Fruit fly (Drosophila melanogaster) whole organism, embryonic: ENCODE data around the gene ZnT77C.

Experiments used
- Bgb ChIP-seq: fragments of 200-800 bp; sonication (Bioruptor generic); IDR thresholded peaks from 2 replicates; pipeline ENCODE4 v1.3.6; 2022; ENCODE audit warnings: missing biosample characterization, missing genetic modification characterization; ENCODE audit not compliant: partially characterized antibody
- CG1024 ChIP-seq: fragments of 200-800 bp; sonication (Bioruptor generic); IDR thresholded peaks from 2 replicates; pipeline ENCODE4 v1.3.6; 2022; ENCODE audit warnings: missing biosample characterization, missing genetic modification characterization
- CG10321 ChIP-seq: fragments of 200-800 bp; sonication (Bioruptor generic); IDR thresholded peaks from 2 replicates; pipeline ENCODE4 v1.3.6; 2022; ENCODE audit warnings: missing biosample characterization, missing genetic modification characterization
- CG10979 ChIP-seq: fragments of 200-800 bp; sonication (Bioruptor generic); optimal IDR thresholded peaks from 2 replicates; lab custom pipeline; 2018; ENCODE audit warnings: missing biosample characterization, mild to moderate bottlenecking, missing genetic modification characterization, moderate library complexity
- CG1233 ChIP-seq: fragments of 200-800 bp; sonication (Bioruptor generic); optimal IDR thresholded peaks from 4 replicates; lab custom pipeline; 2018; ENCODE audit warnings: missing biosample characterization, mild to moderate bottlenecking, missing genetic modification characterization
- CG12391 ChIP-seq: fragments of 200-800 bp; sonication (Bioruptor generic); optimal IDR thresholded peaks from 3 replicates; lab custom pipeline; 2018; ENCODE audit warnings: missing biosample characterization, mild to moderate bottlenecking, missing genetic modification characterization, moderate library complexity
- CG12744 ChIP-seq: fragments of 200-800 bp; sonication (Bioruptor generic); optimal IDR thresholded peaks from 2 replicates; lab custom pipeline; 2016; ENCODE audit warnings: missing biosample characterization, missing genetic modification characterization
- CG13775 ChIP-seq: fragments of 200-800 bp; sonication (Bioruptor generic); optimal IDR thresholded peaks from 3 replicates; lab custom pipeline; 2017; ENCODE audit warnings: missing biosample characterization, mild to moderate bottlenecking, missing genetic modification characterization
- CG13894 ChIP-seq: fragments of 200-800 bp; sonication (Bioruptor generic); optimal IDR thresholded peaks from 3 replicates; lab custom pipeline; 2018; ENCODE audit warnings: missing biosample characterization, mild to moderate bottlenecking, missing genetic modification characterization, moderate library complexity
- CG15601 ChIP-seq: fragments of 200-800 bp; sonication (Bioruptor generic); optimal IDR thresholded peaks from 3 replicates; lab custom pipeline; 2019; ENCODE audit warnings: missing biosample characterization, mild to moderate bottlenecking, missing genetic modification characterization, moderate library complexity
- CG1603 ChIP-seq: fragments of 200-800 bp; sonication (Bioruptor generic); optimal IDR thresholded peaks from 2 replicates; lab custom pipeline; 2019; ENCODE audit warnings: missing biosample characterization, mild to moderate bottlenecking, missing genetic modification characterization, moderate library complexity
- CG17568 ChIP-seq: fragments of 200-800 bp; sonication (Bioruptor generic); optimal IDR thresholded peaks from 2 replicates; lab custom pipeline; 2018; ENCODE audit warnings: missing biosample characterization, mild to moderate bottlenecking, missing genetic modification characterization, moderate library complexity
- CG2202 ChIP-seq: fragments of 200-800 bp; sonication (Bioruptor generic); optimal IDR thresholded peaks from 2 replicates; lab custom pipeline; 2018; ENCODE audit warnings: missing biosample characterization, mild to moderate bottlenecking, missing genetic modification characterization
- CG2678 ChIP-seq: fragments of 200-800 bp; sonication (Bioruptor generic); optimal IDR thresholded peaks from 3 replicates; lab custom pipeline; 2019; ENCODE audit warnings: missing biosample characterization, mild to moderate bottlenecking, missing genetic modification characterization, moderate library complexity
- CG2875 ChIP-seq: fragments of 200-800 bp; sonication (Bioruptor generic); optimal IDR thresholded peaks from 2 replicates; lab custom pipeline; 2017; ENCODE audit warnings: missing biosample characterization, mild to moderate bottlenecking, missing genetic modification characterization, missing genetic modification reagents
- CG4730 ChIP-seq: fragments of 200-800 bp; sonication (Bioruptor generic); IDR thresholded peaks from 2 replicates; pipeline ENCODE4 v1.3.6; 2022; ENCODE audit warnings: missing biosample characterization, missing genetic modification characterization
- CG6254 ChIP-seq: fragments of 200-800 bp; sonication (Bioruptor generic); optimal IDR thresholded peaks from 3 replicates; lab custom pipeline; 2017; ENCODE audit warnings: mild to moderate bottlenecking, missing biosample characterization, missing genetic modification reagents, missing genetic modification characterization
- CG9817 ChIP-seq: fragments of 200-800 bp; sonication (Bioruptor generic); optimal IDR thresholded peaks from 2 replicates; lab custom pipeline; 2018; ENCODE audit warnings: missing biosample characterization, mild to moderate bottlenecking, missing genetic modification characterization, moderate library complexity
- CHES-1-like ChIP-seq: fragments of 200-800 bp; sonication (Bioruptor generic); optimal IDR thresholded peaks from 2 replicates; lab custom pipeline; 2016; ENCODE audit warnings: missing biosample characterization, missing genetic modification characterization
- CkIIα-i1 ChIP-seq: fragments of 200-800 bp; sonication (Bioruptor generic); IDR thresholded peaks from 2 replicates; pipeline ENCODE4 v1.3.6; 2022; ENCODE audit warnings: missing biosample characterization, missing genetic modification characterization
- D ChIP-seq, 2 experiments: fragments of 200-800 bp in 1 of 2; fragments of >200 bp in 1 of 2; sonication (Bioruptor generic) in 1 of 2; optimal IDR thresholded peaks; 2 replicates in 1 of 2; 3 replicates in 1 of 2; lab custom pipeline; 2017; ENCODE audit warnings: mild to moderate bottlenecking in 1 of 2, missing biosample characterization in 1 of 2, missing genetic modification characterization in 1 of 2, missing genetic modification reagents in 1 of 2
- Doc3 ChIP-seq: fragments of 200-800 bp; sonication (Bioruptor generic); IDR thresholded peaks from 3 replicates; pipeline ENCODE4 v1.3.6; 2022; ENCODE audit warnings: missing biosample characterization, missing genetic modification characterization; ENCODE audit not compliant: partially characterized antibody
- HmgZ ChIP-seq: fragments of 200-800 bp; sonication (Bioruptor generic); optimal IDR thresholded peaks from 2 replicates; lab custom pipeline; 2018; ENCODE audit warnings: missing biosample characterization, mild to moderate bottlenecking, missing genetic modification characterization
- Kr ChIP-seq: fragments of 200-800 bp; sonication (Bioruptor generic); optimal IDR thresholded peaks from 2 replicates; lab custom pipeline; 2017; ENCODE audit warnings: missing biosample characterization, mild to moderate bottlenecking, missing genetic modification characterization
- NfI ChIP-seq: fragments of 200-800 bp; sonication (Bioruptor generic); optimal IDR thresholded peaks from 3 replicates; lab custom pipeline; 2018; ENCODE audit warnings: missing biosample characterization, mild to moderate bottlenecking, missing genetic modification characterization, moderate library complexity
- Opbp ChIP-seq: fragments of 200-800 bp; sonication (Bioruptor generic); IDR thresholded peaks from 3 replicates; pipeline ENCODE4 v1.3.6; 2022; ENCODE audit warnings: missing biosample characterization, missing genetic modification characterization; ENCODE audit not compliant: partially characterized antibody
- Pdp1 ChIP-seq, 2 experiments: fragments of 200-800 bp; sonication (Bioruptor generic); optimal IDR thresholded peaks; 3 replicates each; lab custom pipeline; 2016; ENCODE audit warnings: missing biosample characterization in 2 of 2, missing genetic modification characterization in 2 of 2, mild to moderate bottlenecking in 1 of 2, moderate library complexity in 1 of 2
- Rx ChIP-seq: fragments of 200-800 bp; sonication (Bioruptor generic); IDR thresholded peaks from 2 replicates; pipeline ENCODE4 v1.3.6; 2022; ENCODE audit warnings: missing biosample characterization, missing genetic modification characterization
- Spps ChIP-seq: fragments of 200-800 bp; sonication (Bioruptor generic); optimal IDR thresholded peaks from 2 replicates; lab custom pipeline; 2018; ENCODE audit warnings: missing biosample characterization, mild to moderate bottlenecking, missing genetic modification characterization
- Usf ChIP-seq: fragments of 200-800 bp; sonication (Bioruptor generic); optimal IDR thresholded peaks from 2 replicates; lab custom pipeline; 2017; ENCODE audit warnings: missing genotype, missing biosample characterization, missing genetic modification characterization
- Xbp1 ChIP-seq: fragments of 200-800 bp; sonication (Bioruptor generic); optimal IDR thresholded peaks from 3 replicates; lab custom pipeline; 2016; ENCODE audit warnings: missing biosample characterization, mild to moderate bottlenecking, missing genetic modification characterization
- Xrp1 ChIP-seq: fragments of 200-800 bp; sonication (Bioruptor generic); IDR thresholded peaks from 2 replicates; pipeline ENCODE4 v1.3.6; 2022; ENCODE audit warnings: missing biosample characterization, missing genetic modification characterization
- ash1 ChIP-seq: fragments of 200-800 bp; sonication (Bioruptor generic); optimal IDR thresholded peaks from 2 replicates; lab custom pipeline; 2018; ENCODE audit warnings: missing biosample characterization, mild to moderate bottlenecking, missing genetic modification characterization
- bbx ChIP-seq: fragments of 200-800 bp; sonication (Bioruptor generic); IDR thresholded peaks from 2 replicates; pipeline ENCODE4 v1.3.6; 2022; ENCODE audit warnings: missing biosample characterization, missing genetic modification characterization; ENCODE audit not compliant: partially characterized antibody
- bsh ChIP-seq, 2 experiments: fragments of 200-800 bp; sonication (Bioruptor generic); optimal IDR thresholded peaks; 2 replicates each; lab custom pipeline; 2017 to 2018; ENCODE audit warnings: mild to moderate bottlenecking in 2 of 2, missing biosample characterization in 2 of 2, missing genetic modification characterization in 2 of 2, moderate library complexity in 1 of 2
- caup ChIP-seq: fragments of 200-800 bp; sonication (Bioruptor generic); optimal IDR thresholded peaks from 3 replicates; lab custom pipeline; 2017; ENCODE audit warnings: missing biosample characterization, mild to moderate bottlenecking, missing genetic modification characterization, moderate library complexity; ENCODE audit not compliant: severe bottlenecking
- danr ChIP-seq: fragments of 200-800 bp; sonication (Bioruptor generic); IDR thresholded peaks from 2 replicates; pipeline ENCODE4 v1.3.6; 2022; ENCODE audit warnings: missing biosample characterization, missing genetic modification characterization
- dm ChIP-seq: fragments of 200-800 bp; sonication (Bioruptor generic); optimal IDR thresholded peaks from 3 replicates; lab custom pipeline; 2016; ENCODE audit warnings: missing biosample characterization, missing genetic modification characterization
- fd102C ChIP-seq: fragments of 200-800 bp; sonication (Bioruptor generic); optimal IDR thresholded peaks from 2 replicates; lab custom pipeline; 2018; ENCODE audit warnings: missing biosample characterization, mild to moderate bottlenecking, missing genetic modification characterization, moderate library complexity
- lab ChIP-seq: fragments of 200-800 bp; sonication (Bioruptor generic); optimal IDR thresholded peaks from 3 replicates; lab custom pipeline; 2017; ENCODE audit warnings: missing biosample characterization, missing genetic modification characterization, mild to moderate bottlenecking, moderate library complexity, missing genetic modification reagents
- lbe ChIP-seq: fragments of 200-800 bp; sonication (Bioruptor generic); optimal IDR thresholded peaks from 2 replicates; lab custom pipeline; 2016; ENCODE audit warnings: missing biosample characterization, mild to moderate bottlenecking, missing genetic modification characterization
- mirr ChIP-seq: fragments of 200-800 bp; sonication (Bioruptor generic); optimal IDR thresholded peaks from 3 replicates; lab custom pipeline; 2018; ENCODE audit warnings: missing biosample characterization, mild to moderate bottlenecking, missing genetic modification characterization
- phol ChIP-seq: fragments of 200-800 bp; sonication (Bioruptor generic); optimal IDR thresholded peaks from 3 replicates; lab custom pipeline; 2018; ENCODE audit warnings: missing biosample characterization, mild to moderate bottlenecking, missing genetic modification characterization, moderate library complexity
- pros ChIP-seq: fragments of 200-800 bp; sonication (Bioruptor generic); optimal IDR thresholded peaks from 3 replicates; lab custom pipeline; 2019; ENCODE audit warnings: missing biosample characterization, mild to moderate bottlenecking, missing genetic modification characterization, moderate library complexity
- slbo ChIP-seq: fragments of 200-800 bp; sonication (Bioruptor generic); IDR thresholded peaks from 2 replicates; pipeline ENCODE4 v1.3.6; 2022; ENCODE audit warnings: missing biosample characterization, missing genetic modification characterization
- tap ChIP-seq: fragments of 200-800 bp; optimal IDR thresholded peaks from 3 replicates; lab custom pipeline; 2019; ENCODE audit warnings: missing biosample characterization, mild to moderate bottlenecking, missing genetic modification characterization, moderate library complexity
- trem ChIP-seq: fragments of 200-800 bp; optimal IDR thresholded peaks from 3 replicates; lab custom pipeline; 2019; ENCODE audit warnings: missing biosample characterization, mild to moderate bottlenecking, missing genetic modification characterization, moderate library complexity
- ttk ChIP-seq: fragments of 200-800 bp; sonication (Bioruptor generic); IDR thresholded peaks from 2 replicates; pipeline ENCODE4 v2.1.2; 2022; ENCODE audit warnings: missing biosample characterization, missing genetic modification characterization

ZnT77C gene

dm6 chr3L:20507552-20507951 lies 12.8 kb upstream of the ZnT77C start (continued):
- TF ChIP-seq CG1024 (GFP tag; lab: Robert Waterston, UW) = no peak
- TF ChIP-seq slbo (GFP tag; lab: Robert Waterston, UW) = no peak
- TF ChIP-seq CHES-1-like (GFP tag; lab: Kevin White, UChicago) = no peak
- TF ChIP-seq Bgb (GFP tag; lab: Robert Waterston, UW) = no peak
- no peak for TF ChIP-seq ttk (GFP tag; lab: Robert Waterston, UW)
- TF ChIP-seq fd102C (GFP tag; lab: Kevin White, UChicago) = peak; percentile 42
- no peak for TF ChIP-seq Opbp
- no peak for TF ChIP-seq CG9817 (tag; lab: Kevin White, UChicago)
- TF ChIP-seq CG2875 = no peak
- 0 out of 2 replicates have a peak, but pooled peaks have one; percentile 6 for TF ChIP-seq Rx (GFP tag; lab: Robert Waterston, UW)
- TF ChIP-seq CG1603 (tag; lab: Kevin White, UChicago) = no peak
- no peak for TF ChIP-seq Doc3 (GFP tag; lab: Robert Waterston, UW)
- no peak for TF ChIP-seq phol
- no peak for TF ChIP-seq CkIIα-i1 (GFP tag; lab: Robert Waterston, UW)
- no peak for TF ChIP-seq tap (tag; lab: Kevin White, UChicago)
- TF ChIP-seq pros = no peak
- TF ChIP-seq CG10979 (tag; lab: Kevin White, UChicago) = peak; percentile 8
- peak; percentile 49 for TF ChIP-seq CG6254 (GFP tag; lab: Kevin White, UChicago)
- no peak for TF ChIP-seq danr
- TF ChIP-seq Pdp1 (GFP tag; optimal IDR thresholded peaks at IDR 0.05; lab: Kevin White, UChicago) = peak in 1 of 2 experiments; percentile 94
- peak; percentile 33 for TF ChIP-seq Spps
- TF ChIP-seq CG4730 (GFP tag; lab: Robert Waterston, UW) = no peak
- TF ChIP-seq D (optimal IDR thresholded peaks at IDR 0.05; lab: Kevin White, UChicago) = no peak
- TF ChIP-seq D (GFP tag; optimal IDR thresholded peaks at IDR 0.05; lab: Kevin White, UChicago) = peak; percentile 25
- TF ChIP-seq CG13894 (tag; lab: Kevin White, UChicago) = no peak
- no peak for TF ChIP-seq CG10321 (GFP tag; lab: Robert Waterston, UW)
- TF ChIP-seq CG12391 (tag; lab: Kevin White, UChicago) = no peak
- TF ChIP-seq NfI (GFP tag; lab: Kevin White, UChicago) = no peak
- TF ChIP-seq trem (tag; lab: Kevin White, UChicago) = peak; percentile 10
- TF ChIP-seq CG15601 (tag; lab: Kevin White, UChicago) = peak; percentile 28
- no peak for TF ChIP-seq HmgZ (tag; lab: Kevin White, UChicago)
- TF ChIP-seq CG12744 = no peak
- no peak for TF ChIP-seq Xbp1 (GFP tag; lab: Kevin White, UChicago)
- TF ChIP-seq CG2202 (tag; lab: Kevin White, UChicago) = peak; percentile 26
- no peak for TF ChIP-seq caup (GFP tag; lab: Kevin White, UChicago)
- TF ChIP-seq Kr (GFP tag; lab: Kevin White, UChicago) = no peak
- no peak for TF ChIP-seq lab (GFP tag; lab: Kevin White, UChicago)
- TF ChIP-seq CG17568 (GFP tag; lab: Kevin White, UChicago) = peak; percentile 31
- TF ChIP-seq Xrp1 (GFP tag; lab: Robert Waterston, UW) = peak; percentile 56; the same call in 1 of the 2 replicates
- TF ChIP-seq lbe = no peak
- TF ChIP-seq bsh (GFP tag; optimal IDR thresholded peaks at IDR 0.05; lab: Kevin White, UChicago) = peak in 1 of 2 experiments; percentile 17
- peak; percentile 28 for TF ChIP-seq CG1233 (GFP tag; lab: Kevin White, UChicago)
- no peak for TF ChIP-seq bbx (GFP tag; lab: Robert Waterston, UW)
- no peak for TF ChIP-seq CG13775 (GFP tag; lab: Kevin White, UChicago)
- TF ChIP-seq dm (GFP tag; lab: Kevin White, UChicago) = no peak
- no peak for TF ChIP-seq Usf
- no peak for TF ChIP-seq mirr (GFP tag; lab: Kevin White, UChicago)
- peak; percentile 20 for TF ChIP-seq CG2678 (tag; lab: Kevin White, UChicago)
- no peak for TF ChIP-seq ash1 (GFP tag; lab: Kevin White, UChicago)
